Worm (Caenorhabditis elegans) whole organism, mixed stage, embryonic: ENCODE data around the gene ZK930.2.

Experiments used
- M03D4.4 ChIP-seq: sonication (generic microtip); optimal IDR thresholded peaks from 2 replicates; lab custom pipeline; 2017; ENCODE audit warnings: mild to moderate bottlenecking, missing genetic modification characterization, missing compliant biosample characterization
- bed-3 ChIP-seq: fragments of 200-800 bp; sonication (Bioruptor generic); optimal IDR thresholded peaks from 3 replicates; lab custom pipeline; 2018; ENCODE audit warnings: mild to moderate bottlenecking, missing genetic modification characterization, moderate library complexity, missing compliant biosample characterization
- blmp-1 ChIP-seq: fragments of 150-350 bp; optimal IDR thresholded peaks from 2 replicates; lab custom pipeline; 2014; ENCODE audit warnings: missing biosample characterization, missing genetic modification characterization
- ceh-39 ChIP-seq: fragments of 150-350 bp; optimal IDR thresholded peaks from 2 replicates; lab custom pipeline; 2014; ENCODE audit warnings: missing biosample characterization, missing genetic modification characterization
- ceh-43 ChIP-seq: fragments of 200-800 bp; sonication (Bioruptor generic); optimal IDR thresholded peaks from 2 replicates; lab custom pipeline; 2018; ENCODE audit warnings: mild to moderate bottlenecking, missing genetic modification characterization, moderate library complexity, missing compliant biosample characterization
- ceh-83 ChIP-seq: fragments of 200-800 bp; sonication (Bioruptor generic); optimal IDR thresholded peaks from 2 replicates; lab custom pipeline; 2018; ENCODE audit warnings: mild to moderate bottlenecking, missing genetic modification characterization, missing compliant biosample characterization
- ces-1 ChIP-seq: fragments of 150-350 bp; optimal IDR thresholded peaks from 2 replicates; lab custom pipeline; 2014; ENCODE audit warnings: missing biosample characterization, missing genetic modification reagents, missing genetic modification characterization
- cnd-1 ChIP-seq: fragments of 200-800 bp; sonication (Bioruptor generic); optimal IDR thresholded peaks from 2 replicates; lab custom pipeline; 2018; ENCODE audit warnings: mild to moderate bottlenecking, missing genetic modification characterization, missing compliant biosample characterization
- drap-1 ChIP-seq: fragments of 200-800 bp; sonication (Bioruptor generic); optimal IDR thresholded peaks from 3 replicates; lab custom pipeline; 2018; ENCODE audit warnings: mild to moderate bottlenecking, missing genetic modification characterization, missing compliant biosample characterization
- elt-1 ChIP-seq: sonication (generic microtip); optimal IDR thresholded peaks from 2 replicates; lab custom pipeline; 2017; ENCODE audit warnings: missing genetic modification characterization, mild to moderate bottlenecking, missing compliant biosample characterization, antibody characterized with exemption, moderate library complexity, borderline replicate concordance; ENCODE audit not compliant: insufficient read depth
- elt-3 ChIP-seq: fragments of 150-350 bp; optimal IDR thresholded peaks from 2 replicates; lab custom pipeline; 2014; ENCODE audit warnings: missing biosample characterization, missing genetic modification characterization
- flh-1 ChIP-seq: fragments of 200-800 bp; sonication (Bioruptor generic); optimal IDR thresholded peaks from 2 replicates; lab custom pipeline; 2018; ENCODE audit warnings: mild to moderate bottlenecking, missing genetic modification characterization, moderate library complexity, missing compliant biosample characterization
- ham-2 ChIP-seq: fragments of 200-800 bp; sonication (Bioruptor generic); optimal IDR thresholded peaks from 2 replicates; lab custom pipeline; 2018; ENCODE audit warnings: mild to moderate bottlenecking, missing genetic modification characterization, missing compliant biosample characterization
- hlh-1 ChIP-seq: fragments of 150-350 bp; optimal IDR thresholded peaks from 2 replicates; lab custom pipeline; 2014; ENCODE audit warnings: missing biosample characterization, missing genetic modification reagents, missing genetic modification characterization
- lin-13 ChIP-seq: fragments of 150-350 bp; optimal IDR thresholded peaks from 2 replicates; lab custom pipeline; 2014; ENCODE audit warnings: missing biosample characterization, missing genetic modification characterization
- lin-32 ChIP-seq: fragments of 200-800 bp; sonication (Bioruptor generic); optimal IDR thresholded peaks from 2 replicates; lab custom pipeline; 2018; ENCODE audit warnings: mild to moderate bottlenecking, missing genetic modification characterization, missing compliant biosample characterization
- lsy-2 ChIP-seq: fragments of 150-350 bp; optimal IDR thresholded peaks from 2 replicates; lab custom pipeline; 2014; ENCODE audit warnings: missing biosample characterization, missing genetic modification characterization
- mab-5 ChIP-seq: fragments of 150-350 bp; optimal IDR thresholded peaks from 2 replicates; lab custom pipeline; 2014; ENCODE audit warnings: missing biosample characterization, missing genetic modification characterization
- mep-1 ChIP-seq: fragments of 150-350 bp; optimal IDR thresholded peaks from 2 replicates; lab custom pipeline; 2017; ENCODE audit warnings: missing biosample characterization, missing genetic modification reagents, missing genetic modification characterization, inconsistent platforms
- mls-2 ChIP-seq: sonication (generic microtip); optimal IDR thresholded peaks from 2 replicates; lab custom pipeline; 2016; ENCODE audit warnings: mild to moderate bottlenecking, missing genetic modification characterization, moderate library complexity, missing compliant biosample characterization
- nhr-12 ChIP-seq: fragments of 150-350 bp; optimal IDR thresholded peaks from 2 replicates; lab custom pipeline; 2014; ENCODE audit warnings: missing biosample characterization, missing genetic modification characterization
- nhr-2 ChIP-seq: fragments of 150-350 bp; optimal IDR thresholded peaks from 2 replicates; lab custom pipeline; 2014; ENCODE audit warnings: missing biosample characterization, missing genetic modification characterization
- nhr-237 ChIP-seq: fragments of 150-350 bp; optimal IDR thresholded peaks from 2 replicates; lab custom pipeline; 2014; ENCODE audit warnings: missing biosample characterization, missing genetic modification characterization
- nhr-28 ChIP-seq: fragments of 150-350 bp; optimal IDR thresholded peaks from 2 replicates; lab custom pipeline; 2014; ENCODE audit warnings: missing biosample characterization, missing genetic modification characterization
- nhr-76 ChIP-seq: sonication (generic microtip); optimal IDR thresholded peaks from 2 replicates; lab custom pipeline; 2017; ENCODE audit warnings: missing biosample characterization, missing genetic modification characterization
- pha-4 ChIP-seq: fragments of 150-350 bp; optimal IDR thresholded peaks from 2 replicates; lab custom pipeline; 2018; ENCODE audit warnings: missing biosample characterization, missing genetic modification reagents, missing genetic modification characterization
- snpc-4 ChIP-seq: fragments of 150-350 bp; optimal IDR thresholded peaks from 2 replicates; lab custom pipeline; 2014; ENCODE audit warnings: missing biosample characterization, missing genetic modification characterization
- sptf-1 ChIP-seq: sonication (generic microtip); optimal IDR thresholded peaks from 2 replicates; lab custom pipeline; 2017; ENCODE audit warnings: mild to moderate bottlenecking, missing genetic modification characterization, moderate library complexity, missing compliant biosample characterization
- tbx-8 ChIP-seq: fragments of 200-800 bp; sonication (Bioruptor generic); optimal IDR thresholded peaks from 2 replicates; lab custom pipeline; 2018; ENCODE audit warnings: mild to moderate bottlenecking, missing genetic modification characterization, moderate library complexity, missing compliant biosample characterization
- unc-120 ChIP-seq: sonication (generic microtip); optimal IDR thresholded peaks from 2 replicates; lab custom pipeline; 2017; ENCODE audit warnings: missing genetic modification characterization, missing compliant biosample characterization; ENCODE audit not compliant: poor library complexity, severe bottlenecking
- unc-39 ChIP-seq: fragments of 150-350 bp; optimal IDR thresholded peaks from 2 replicates; lab custom pipeline; 2014; ENCODE audit warnings: missing biosample characterization, missing genetic modification characterization
- unc-62 ChIP-seq: fragments of 150-350 bp; optimal IDR thresholded peaks from 2 replicates; lab custom pipeline; 2014; ENCODE audit warnings: missing biosample characterization, missing genetic modification reagents, missing genetic modification characterization
- zip-8 ChIP-seq: fragments of 150-350 bp; optimal IDR thresholded peaks from 2 replicates; lab custom pipeline; 2014; ENCODE audit warnings: missing biosample characterization, missing genetic modification characterization
- ztf-11 ChIP-seq: fragments of 150-350 bp; optimal IDR thresholded peaks from 2 replicates; lab custom pipeline; 2014; ENCODE audit warnings: missing biosample characterization, missing genetic modification characterization

The ZK930.2 gene

DNA sequence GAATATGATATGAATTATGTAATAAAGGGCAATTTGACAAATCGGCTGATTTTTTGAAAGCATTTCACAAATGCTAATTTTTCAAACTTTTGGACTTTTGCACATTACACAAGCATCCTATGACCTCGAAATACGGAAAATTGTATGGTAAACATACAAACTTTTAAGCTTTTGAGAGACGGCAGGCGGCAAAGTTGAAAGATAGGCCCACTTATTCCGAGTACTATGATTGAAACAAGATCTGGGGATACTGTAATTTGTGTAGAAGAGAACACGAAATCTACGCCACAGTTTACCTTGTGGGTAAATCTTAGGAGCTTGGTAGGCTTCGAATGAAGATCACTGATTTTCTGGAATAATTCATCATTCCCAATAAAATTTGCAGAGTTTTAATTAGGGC, 9.6 kb downstream of the ZK930.2 start, which contains the start of gene ZK930.6:
Gene ZK930.6, plus strand, starts transcription at position 301 of the 400 bp plus-strand sequence.
- no peak for TF ChIP-seq unc-39
- TF ChIP-seq unc-120 (tag; lab: Kevin White, UChicago), result no peak
- TF ChIP-seq ztf-11, result no peak
- no peak for TF ChIP-seq elt-3 (tag; lab: Kevin White, UChicago)
- TF ChIP-seq ceh-83 (GFP tag; lab: Kevin White, UChicago), result no peak
- no peak for TF ChIP-seq ces-1 (GFP tag; lab: Kevin White, UChicago)
- TF ChIP-seq lsy-2 (tag; lab: Kevin White, UChicago), result no peak
- TF ChIP-seq, all 35 proteins: peak for 0

DNA sequence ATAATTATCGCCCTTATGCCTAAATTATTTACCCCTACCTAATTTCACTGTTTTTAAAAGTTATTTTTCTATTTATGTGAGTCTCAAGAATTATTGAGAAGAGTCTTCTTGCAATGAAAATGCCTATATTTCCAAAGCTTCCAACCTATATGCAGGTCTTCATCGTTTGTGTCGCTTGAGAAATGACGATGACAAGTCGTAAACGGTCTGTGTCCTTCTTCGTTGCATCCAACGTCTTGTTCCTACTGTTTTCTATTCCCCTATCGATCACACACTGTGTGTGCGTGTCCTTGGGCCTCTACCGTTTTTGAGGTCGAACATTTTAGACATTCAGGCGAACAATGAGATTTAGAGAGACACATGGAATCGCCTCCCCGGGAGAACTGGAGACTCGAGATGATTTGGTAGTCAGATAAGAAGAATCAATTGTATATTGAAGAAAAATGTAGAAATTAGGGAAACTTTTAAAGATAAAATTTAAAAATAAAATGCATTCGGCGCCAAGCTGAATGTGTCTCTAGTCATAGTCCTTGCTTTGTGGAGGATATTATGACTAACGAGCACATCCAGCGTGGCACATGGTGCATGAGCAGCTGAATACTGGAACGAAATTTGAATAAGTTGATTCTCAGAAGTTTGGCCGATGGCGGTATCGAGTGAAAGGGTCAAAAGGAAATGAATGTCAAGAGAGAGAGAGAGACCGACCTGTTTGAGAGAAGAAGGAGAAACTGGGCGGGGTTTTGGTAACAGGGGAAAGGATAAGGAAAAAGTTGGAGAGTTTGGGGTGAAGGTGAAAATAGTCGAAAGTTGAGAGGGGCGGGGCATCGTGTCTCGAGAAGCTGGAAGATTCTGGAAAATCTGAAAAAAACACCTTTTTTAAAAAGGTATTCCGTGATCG, 12.5 kb downstream of the ZK930.2 start:
- TF ChIP-seq ceh-39 (tag; lab: Kevin White, UChicago) (peak; percentile 15), nhr-2 (tag; lab: Kevin White, UChicago) (peak; percentile 81), M03D4.4 (peak; percentile 29), blmp-1 (tag; lab: Kevin White, UChicago) (peak; percentile 67), mep-1 (no peak), ham-2 (GFP tag; lab: Kevin White, UChicago) (peak; percentile 16), unc-120 (tag; lab: Kevin White, UChicago) (no peak)
- TF ChIP-seq, all 35 proteins: peak for 5

- no peak for TF ChIP-seq bed-3 (GFP tag; lab: Kevin White, UChicago)
- no peak for TF ChIP-seq unc-120 (tag; lab: Kevin White, UChicago)
- TF ChIP-seq mab-5 (tag; lab: Kevin White, UChicago), result no peak
- TF ChIP-seq nhr-76, result no peak
- TF ChIP-seq hlh-1 (tag; lab: Kevin White, UChicago), result no peak
- no peak for TF ChIP-seq sptf-1 (tag; lab: Kevin White, UChicago)
- TF ChIP-seq ham-2 (GFP tag; lab: Kevin White, UChicago), result no peak
- TF ChIP-seq nhr-237 (tag; lab: Kevin White, UChicago), result no peak
- no peak for TF ChIP-seq cnd-1 (tag; lab: Kevin White, UChicago)
- no peak for TF ChIP-seq unc-62
- no peak for TF ChIP-seq mep-1
- no peak for TF ChIP-seq flh-1 (GFP tag; lab: Kevin White, UChicago)
- no peak for TF ChIP-seq nhr-28 (tag; lab: Kevin White, UChicago)
- no peak for TF ChIP-seq ztf-11
- TF ChIP-seq mls-2 (tag; lab: Kevin White, UChicago), result no peak
- TF ChIP-seq nhr-2 (tag; lab: Kevin White, UChicago), result no peak
- TF ChIP-seq, all 35 proteins: peak for 0
Observed at ce11 chrII:11879784-11880183, 13.4 kb downstream of the ZK930.2 start.

DNA sequence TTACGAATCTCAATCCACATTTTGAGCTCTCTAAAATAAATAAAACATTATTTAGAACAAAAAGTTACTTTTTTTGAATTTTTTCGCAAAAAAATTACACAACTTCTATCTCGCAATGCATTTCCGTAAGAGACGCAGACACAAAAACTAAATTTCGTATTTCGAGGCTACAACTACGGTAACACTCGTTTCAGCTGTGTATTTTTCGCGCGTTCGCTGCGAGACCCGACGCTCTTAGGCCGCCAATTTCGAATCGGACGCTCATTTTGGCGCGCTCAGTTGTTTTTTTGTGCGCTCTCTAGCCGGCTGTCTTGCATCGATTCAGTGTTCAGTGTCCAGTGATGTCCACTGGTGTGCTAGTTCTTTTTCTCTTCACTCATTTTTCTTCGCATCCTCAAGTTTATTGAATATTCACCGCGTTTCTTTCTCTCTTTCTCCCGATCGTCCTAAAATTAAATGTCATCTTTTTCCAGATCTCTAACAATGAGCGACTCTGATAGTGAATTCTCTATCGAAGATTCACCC, 18.5 kb downstream of the ZK930.2 start, which contains the start of the genes npp-3 and top-2:
Gene npp-3, minus strand, starts transcription at position 115 of the 525 bp plus-strand sequence.
Gene top-2, plus strand, starts transcription at position 475 of the 525 bp plus-strand sequence.
- TF ChIP-seq lin-32 (GFP tag; lab: Kevin White, UChicago) (no peak), flh-1 (GFP tag; lab: Kevin White, UChicago) (no peak), drap-1 (GFP tag; lab: Kevin White, UChicago) (peak; percentile 68), mab-5 (tag; lab: Kevin White, UChicago) (no peak), nhr-2 (tag; lab: Kevin White, UChicago) (no peak), ces-1 (GFP tag; lab: Kevin White, UChicago) (peak; percentile 79), ceh-39 (tag; lab: Kevin White, UChicago) (peak; percentile 94), nhr-76 (no peak), ham-2 (GFP tag; lab: Kevin White, UChicago) (peak; percentile 38), snpc-4 (tag; lab: Kevin White, UChicago) (no peak), sptf-1 (tag; lab: Kevin White, UChicago) (peak; percentile 55), M03D4.4 (no peak), mep-1 (peak; percentile 77), pha-4 (tag; lab: Kevin White, UChicago) (peak; percentile 88), ceh-83 (GFP tag; lab: Kevin White, UChicago) (no peak), cnd-1 (tag; lab: Kevin White, UChicago) (peak; percentile 23), elt-1 (tag; lab: Kevin White, UChicago) (no peak), nhr-237 (tag; lab: Kevin White, UChicago) (peak; percentile 83), blmp-1 (tag; lab: Kevin White, UChicago) (no peak), hlh-1 (tag; lab: Kevin White, UChicago) (peak; percentile 42), unc-120 (tag; lab: Kevin White, UChicago) (peak; percentile 21), nhr-28 (tag; lab: Kevin White, UChicago) (no peak), lin-13 (peak; percentile 89), nhr-12 (tag; lab: Kevin White, UChicago) (no peak), zip-8 (tag; lab: Kevin White, UChicago) (no peak), ceh-43 (GFP tag; lab: Kevin White, UChicago) (no peak), lsy-2 (tag; lab: Kevin White, UChicago) (peak; percentile 99), tbx-8 (no peak)
